Worm (Caenorhabditis elegans) whole organism, early embryonic: ENCODE results near the gene tufm-1.

Source experiments
- ama-1 ChIP-seq: fragments of 150-350 bp; optimal IDR thresholded peaks from 2 replicates; lab custom pipeline; 2014
- tbx-37 ChIP-seq: fragments of 200-800 bp; sonication (Bioruptor generic); conservative IDR thresholded peaks from 2 replicates; pipeline ENCODE4 v1.3.6; 2022; ENCODE audit warnings: missing genetic modification reagents, missing genetic modification characterization, missing compliant biosample characterization

DNA sequence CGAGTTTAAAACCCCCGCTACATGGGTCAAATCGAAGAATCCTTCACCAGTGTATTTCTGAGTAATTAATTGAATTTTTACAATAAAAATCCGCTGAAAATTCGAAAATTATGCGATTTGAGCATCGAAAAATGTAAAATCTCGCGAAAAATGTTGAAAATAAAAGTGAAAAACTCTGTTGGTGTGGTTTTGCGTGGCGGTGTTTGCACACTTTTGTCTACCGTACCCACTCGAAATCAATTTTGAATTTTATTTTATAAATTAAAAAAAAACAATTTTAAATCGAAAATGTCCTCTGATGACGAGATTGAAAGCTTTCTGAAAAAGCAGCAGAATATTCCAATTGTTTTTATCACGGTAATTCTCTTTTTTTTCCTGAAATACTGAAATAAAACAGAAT, 34.0 kb downstream of the tufm-1 start, which contains the start of gene Y71H2AM.6:
- TF ChIP-seq ama-1 (no peak), tbx-37 (GFP tag; lab: Robert Waterston, UW) (no peak)
